Fruit fly (Drosophila melanogaster) whole organism, embryonic: ENCODE data around the gene CG31287.

Experiments
- Atf3 ChIP-seq: fragments of 200-800 bp; sonication (Bioruptor generic); optimal IDR thresholded peaks from 3 replicates; lab custom pipeline; 2016; ENCODE audit warnings: missing biosample characterization, missing genetic modification characterization
- Bgb ChIP-seq: fragments of 200-800 bp; sonication (Bioruptor generic); IDR thresholded peaks from 2 replicates; pipeline ENCODE4 v1.3.6; 2022; ENCODE audit warnings: missing biosample characterization, missing genetic modification characterization; ENCODE audit not compliant: partially characterized antibody
- Blimp-1 ChIP-seq: fragments of 200-800 bp; sonication (Bioruptor generic); optimal IDR thresholded peaks from 3 replicates; lab custom pipeline; 2018; ENCODE audit warnings: missing biosample characterization, missing genetic modification characterization, mild to moderate bottlenecking, moderate library complexity, missing genetic modification reagents
- CG10147 ChIP-seq: fragments of 200-800 bp; sonication (Bioruptor generic); optimal IDR thresholded peaks from 2 replicates; lab custom pipeline; 2019; ENCODE audit warnings: missing biosample characterization, mild to moderate bottlenecking, missing genetic modification characterization, moderate library complexity
- CG10543 ChIP-seq: fragments of 200-800 bp; sonication (Bioruptor generic); optimal IDR thresholded peaks from 3 replicates; lab custom pipeline; 2017; ENCODE audit warnings: missing biosample characterization, mild to moderate bottlenecking, missing genetic modification characterization, moderate library complexity
- CG12769 ChIP-seq: fragments of 200-800 bp; sonication (Bioruptor generic); optimal IDR thresholded peaks from 2 replicates; lab custom pipeline; 2019; ENCODE audit warnings: missing biosample characterization, mild to moderate bottlenecking, missing genetic modification characterization, moderate library complexity
- CG13296 ChIP-seq: fragments of 200-800 bp; sonication (Bioruptor generic); optimal IDR thresholded peaks from 3 replicates; lab custom pipeline; 2018; ENCODE audit warnings: missing biosample characterization, mild to moderate bottlenecking, missing genetic modification characterization
- CG15269 ChIP-seq: fragments of 200-800 bp; sonication (Bioruptor generic); optimal IDR thresholded peaks from 2 replicates; lab custom pipeline; 2018; ENCODE audit warnings: missing biosample characterization, mild to moderate bottlenecking, missing genetic modification characterization, moderate library complexity
- CG18599 ChIP-seq: fragments of 200-800 bp; sonication (Bioruptor generic); optimal IDR thresholded peaks from 3 replicates; lab custom pipeline; 2017; ENCODE audit warnings: missing biosample characterization, missing genetic modification characterization, mild to moderate bottlenecking, moderate library complexity, missing genetic modification reagents
- CG18619 ChIP-seq: fragments of 200-800 bp; sonication (Bioruptor generic); optimal IDR thresholded peaks from 3 replicates; lab custom pipeline; 2017; ENCODE audit warnings: missing biosample characterization, mild to moderate bottlenecking, missing genetic modification characterization
- CG2120 ChIP-seq: fragments of 200-800 bp; sonication (Bioruptor generic); optimal IDR thresholded peaks from 3 replicates; lab custom pipeline; 2016; ENCODE audit warnings: missing biosample characterization, missing genetic modification characterization
- CG2678 ChIP-seq: fragments of 200-800 bp; sonication (Bioruptor generic); optimal IDR thresholded peaks from 3 replicates; lab custom pipeline; 2019; ENCODE audit warnings: missing biosample characterization, mild to moderate bottlenecking, missing genetic modification characterization, moderate library complexity
- CG3281 ChIP-seq: fragments of 200-800 bp; sonication (Bioruptor generic); optimal IDR thresholded peaks from 3 replicates; lab custom pipeline; 2017; ENCODE audit warnings: missing biosample characterization, mild to moderate bottlenecking, missing genetic modification characterization
- CG33213 ChIP-seq: fragments of 200-800 bp; sonication (Bioruptor generic); optimal IDR thresholded peaks from 3 replicates; lab custom pipeline; 2016; ENCODE audit warnings: missing biosample characterization, missing genetic modification characterization
- CG34376 ChIP-seq: fragments of 200-800 bp; sonication (Bioruptor generic); optimal IDR thresholded peaks from 2 replicates; lab custom pipeline; 2018; ENCODE audit warnings: missing biosample characterization, mild to moderate bottlenecking, missing genetic modification characterization
- CG3838 ChIP-seq: fragments of 200-800 bp; sonication (Bioruptor generic); optimal IDR thresholded peaks from 3 replicates; lab custom pipeline; 2016; ENCODE audit warnings: missing biosample characterization, missing genetic modification characterization
- CG7839 ChIP-seq: fragments of 200-800 bp; sonication (Bioruptor generic); optimal IDR thresholded peaks from 3 replicates; lab custom pipeline; 2018; ENCODE audit warnings: missing biosample characterization, mild to moderate bottlenecking, missing genetic modification characterization, moderate library complexity
- CG7987 ChIP-seq: fragments of 200-800 bp; sonication (Bioruptor generic); optimal IDR thresholded peaks from 2 replicates; lab custom pipeline; 2018; ENCODE audit warnings: missing biosample characterization, mild to moderate bottlenecking, missing genetic modification characterization, moderate library complexity
- CHES-1-like ChIP-seq: fragments of 200-800 bp; sonication (Bioruptor generic); optimal IDR thresholded peaks from 2 replicates; lab custom pipeline; 2016; ENCODE audit warnings: missing biosample characterization, missing genetic modification characterization
- ERR ChIP-seq: fragments of 200-800 bp; sonication (Bioruptor generic); optimal IDR thresholded peaks from 2 replicates; lab custom pipeline; 2016; ENCODE audit warnings: missing biosample characterization, missing genetic modification characterization
- Eip74EF ChIP-seq, 2 experiments: fragments of 200-800 bp in 1 of 2; fragments of >200 bp in 1 of 2; sonication (Bioruptor generic) in 1 of 2; optimal IDR thresholded peaks; 2 replicates each; lab custom pipeline; 2017 to 2019; ENCODE audit warnings: missing biosample characterization in 2 of 2, missing genetic modification characterization in 2 of 2, mild to moderate bottlenecking in 1 of 2, moderate library complexity in 1 of 2
- HLHmδ ChIP-seq: fragments of 200-800 bp; sonication (Bioruptor generic); optimal IDR thresholded peaks from 2 replicates; lab custom pipeline; 2018; ENCODE audit warnings: missing biosample characterization, mild to moderate bottlenecking, missing genetic modification characterization, moderate library complexity
- Hr39 ChIP-seq: fragments of >200 bp; optimal IDR thresholded peaks from 2 replicates; lab custom pipeline; 2017
- Hr78 ChIP-seq, 2 experiments: fragments of 200-800 bp in 1 of 2; fragments of >200 bp in 1 of 2; sonication (Bioruptor generic) in 1 of 2; optimal IDR thresholded peaks; 2 replicates each; lab custom pipeline; 2017 to 2019; ENCODE audit warnings: missing biosample characterization in 2 of 2, missing genetic modification characterization in 2 of 2, mild to moderate bottlenecking in 1 of 2, moderate library complexity in 1 of 2
- Med ChIP-seq: fragments of 200-800 bp; sonication (Bioruptor generic); peaks from one replicate; lab custom pipeline; 2016; ENCODE audit warnings: missing biosample characterization, missing genetic modification characterization, mild to moderate bottlenecking, inconsistent platforms, moderate library complexity
- Myb ChIP-seq: fragments of 200-800 bp; sonication (Bioruptor generic); optimal IDR thresholded peaks from 2 replicates; lab custom pipeline; 2016; ENCODE audit warnings: missing biosample characterization, missing genetic modification characterization
- Nf-YC ChIP-seq: fragments of 200-800 bp; optimal IDR thresholded peaks from 3 replicates; lab custom pipeline; 2019; ENCODE audit warnings: missing biosample characterization, mild to moderate bottlenecking, missing genetic modification characterization, moderate library complexity
- Vsx1 ChIP-seq: fragments of 200-800 bp; sonication (Bioruptor generic); optimal IDR thresholded peaks from 2 replicates; lab custom pipeline; 2017; ENCODE audit warnings: missing biosample characterization, mild to moderate bottlenecking, missing genetic modification characterization, missing genetic modification reagents
- amos ChIP-seq: fragments of 200-800 bp; sonication (Bioruptor generic); IDR thresholded peaks from 2 replicates; pipeline ENCODE4 v1.3.6; 2022; ENCODE audit warnings: missing biosample characterization, missing genetic modification characterization; ENCODE audit not compliant: partially characterized antibody
- caup ChIP-seq: fragments of 200-800 bp; sonication (Bioruptor generic); optimal IDR thresholded peaks from 3 replicates; lab custom pipeline; 2017; ENCODE audit warnings: missing biosample characterization, mild to moderate bottlenecking, missing genetic modification characterization, moderate library complexity; ENCODE audit not compliant: severe bottlenecking
- ftz-f1 ChIP-seq: fragments of 200-800 bp; sonication (Bioruptor generic); optimal IDR thresholded peaks from 2 replicates; lab custom pipeline; 2016; ENCODE audit warnings: missing biosample characterization, missing genetic modification characterization
- gro ChIP-seq: fragments of 200-800 bp; sonication (Bioruptor generic); optimal IDR thresholded peaks from 2 replicates; lab custom pipeline; 2016; ENCODE audit warnings: missing biosample characterization, missing genetic modification characterization
- kay ChIP-seq: fragments of 200-800 bp; sonication (Bioruptor generic); optimal IDR thresholded peaks from 2 replicates; lab custom pipeline; 2016; ENCODE audit warnings: missing biosample characterization, missing genetic modification characterization
- lilli ChIP-seq: fragments of 200-800 bp; sonication (Bioruptor generic); optimal IDR thresholded peaks from 3 replicates; lab custom pipeline; 2016; ENCODE audit warnings: missing biosample characterization, missing genetic modification characterization
- maf-S ChIP-seq: fragments of 200-800 bp; sonication (Bioruptor generic); optimal IDR thresholded peaks from 2 replicates; lab custom pipeline; 2016; ENCODE audit warnings: missing biosample characterization, missing genetic modification characterization
- mirr ChIP-seq: fragments of 200-800 bp; sonication (Bioruptor generic); optimal IDR thresholded peaks from 3 replicates; lab custom pipeline; 2018; ENCODE audit warnings: missing biosample characterization, mild to moderate bottlenecking, missing genetic modification characterization
- mld ChIP-seq: fragments of 200-800 bp; sonication (Bioruptor generic); IDR thresholded peaks from 3 replicates; pipeline ENCODE4 v1.3.6; 2022; ENCODE audit warnings: missing biosample characterization, missing genetic modification characterization; ENCODE audit not compliant: partially characterized antibody
- onecut ChIP-seq: fragments of 200-800 bp; sonication (Bioruptor generic); IDR thresholded peaks from 2 replicates; pipeline ENCODE4 v1.3.6; 2022; ENCODE audit warnings: missing biosample characterization, missing genetic modification characterization
- sens ChIP-seq: fragments of 200-800 bp; sonication (Bioruptor generic); peaks from one replicate; lab custom pipeline; 2016; ENCODE audit warnings: missing biosample characterization, missing genetic modification characterization
- shn ChIP-seq: fragments of 200-800 bp; sonication (Bioruptor generic); optimal IDR thresholded peaks from 3 replicates; lab custom pipeline; 2016; ENCODE audit warnings: missing biosample characterization, missing genetic modification characterization
- sqz ChIP-seq: fragments of 200-800 bp; sonication (Bioruptor generic); optimal IDR thresholded peaks from 3 replicates; lab custom pipeline; 2018; ENCODE audit warnings: missing biosample characterization, mild to moderate bottlenecking, missing genetic modification characterization
- ssp ChIP-seq: fragments of 200-800 bp; sonication (Bioruptor generic); IDR thresholded peaks from 2 replicates; pipeline ENCODE4 v1.3.6; 2022; ENCODE audit warnings: missing biosample characterization, missing genetic modification characterization
- sug ChIP-seq: fragments of 200-800 bp; optimal IDR thresholded peaks from 2 replicates; lab custom pipeline; 2019; ENCODE audit warnings: missing biosample characterization, mild to moderate bottlenecking, missing genetic modification characterization, moderate library complexity
- tup ChIP-seq: fragments of 200-800 bp; sonication (Bioruptor generic); optimal IDR thresholded peaks from 2 replicates; lab custom pipeline; 2016; ENCODE audit warnings: missing biosample characterization, mild to moderate bottlenecking, missing genetic modification characterization, moderate library complexity
- unpg ChIP-seq: fragments of 200-800 bp; sonication (Bioruptor generic); optimal IDR thresholded peaks from 3 replicates; lab custom pipeline; 2018; ENCODE audit warnings: missing biosample characterization, mild to moderate bottlenecking, missing genetic modification characterization, moderate library complexity

CG31287 gene

dm6 chr3R:16228719-16229704 is 25.8 kb downstream of the CG31287 start (continued):
- TF ChIP-seq tup (no peak), Eip74EF (GFP tag; optimal IDR thresholded peaks at IDR 0.05; lab: Kevin White, UChicago) (no peak), CG18619 (GFP tag; lab: Kevin White, UChicago) (no peak), HLHmδ (GFP tag; lab: Kevin White, UChicago) (peak; percentile 36), Bgb (GFP tag; lab: Robert Waterston, UW) (no peak), CG3281 (GFP tag; lab: Kevin White, UChicago) (no peak), Atf3 (GFP tag; lab: Kevin White, UChicago) (no peak), CG7987 (no peak), gro (GFP tag; lab: Kevin White, UChicago) (peak; percentile 53), Hr78 (GFP tag; optimal IDR thresholded peaks at IDR 0.05; lab: Kevin White, UChicago) (peak in 1 of 2 experiments; percentile 28), mld (no peak), Nf-YC (tag; lab: Kevin White, UChicago) (no peak), Myb (GFP tag; lab: Kevin White, UChicago) (no peak), ERR (GFP tag; lab: Kevin White, UChicago) (no peak)

- TF ChIP-seq Blimp-1 (peak; percentile 85), Hr39 (no peak), amos (GFP tag; lab: Robert Waterston, UW) (no peak), CG18599 (peak; percentile 1), Hr78 (GFP tag; optimal IDR thresholded peaks at IDR 0.05; lab: Kevin White, UChicago) (peak in 1 of 2 experiments; percentile 29), sug (tag; lab: Kevin White, UChicago) (peak; percentile 94), CG10147 (GFP tag; lab: Kevin White, UChicago) (peak; percentile 3), shn (GFP tag; lab: Kevin White, UChicago) (no peak), CG15269 (tag; lab: Kevin White, UChicago) (peak; percentile 16), caup (GFP tag; lab: Kevin White, UChicago) (peak; percentile 22), lilli (GFP tag; lab: Kevin White, UChicago) (peak; percentile 2), ssp (GFP tag; lab: Robert Waterston, UW) (no peak), CG13296 (GFP tag; lab: Kevin White, UChicago) (peak; percentile 37), CG2120 (GFP tag; lab: Kevin White, UChicago) (peak; percentile 4), CG34376 (GFP tag; lab: Kevin White, UChicago) (peak; percentile 79), ftz-f1 (GFP tag; lab: Kevin White, UChicago) (peak; percentile 67), maf-S (GFP tag; lab: Kevin White, UChicago) (peak; percentile 1), onecut (GFP tag; lab: Robert Waterston, UW) (no peak), sqz (GFP tag; lab: Kevin White, UChicago) (peak; percentile 46), Med (GFP tag; lab: Kevin White, UChicago) (peak; percentile 85), CG2678 (tag; lab: Kevin White, UChicago) (peak; percentile 31), kay (GFP tag; lab: Kevin White, UChicago) (peak; percentile 56), CG12769 (tag; lab: Kevin White, UChicago) (peak; percentile 31), sens (GFP tag; lab: Kevin White, UChicago) (peak; percentile 49), Eip74EF (GFP tag; optimal IDR thresholded peaks at IDR 0.05; lab: Kevin White, UChicago) (peak in 1 of 2 experiments; percentile 74), CG7839 (tag; lab: Kevin White, UChicago) (peak; percentile 1), CG10543 (GFP tag; lab: Kevin White, UChicago) (peak; percentile 76), CG33213 (GFP tag; lab: Kevin White, UChicago) (peak; percentile 4), mirr (GFP tag; lab: Kevin White, UChicago) (peak; percentile 57), unpg (GFP tag; lab: Kevin White, UChicago) (no peak), Vsx1 (GFP tag; lab: Kevin White, UChicago) (peak; percentile 73), CG3838 (GFP tag; lab: Kevin White, UChicago) (no peak), CHES-1-like (no peak)
Observed at dm6 chr3R:16230080-16230670, 27.0 kb downstream of the CG31287 start.
